Fruit fly (Drosophila melanogaster): Measurements from ENCODE around the gene Fkbp59.

Gene Fkbp59

dm6 chr2L:9894871-9895364, 7.1 kb downstream of the Fkbp59 start, which contains the start of gene Bka (continued):
- TF ChIP-seq jim (GFP tag; optimal IDR thresholded peaks at IDR 0.05) (no peak), OdsH (GFP tag; optimal IDR thresholded peaks at IDR 0.05) (peak; percentile 60), Dif (GFP tag; optimal IDR thresholded peaks at IDR 0.05; ENCODE audit: partially characterized antibody) (no peak), CG9705 (GFP tag; optimal IDR thresholded peaks at IDR 0.05) (peak; percentile 30), Dfd (GFP tag; optimal IDR thresholded peaks at IDR 0.05) (no peak), HLH106 (tag; optimal IDR thresholded peaks at IDR 0.05) (peak; percentile 49), ey (GFP tag; optimal IDR thresholded peaks at IDR 0.05) (no peak), dmrt93B (GFP tag; optimal IDR thresholded peaks at IDR 0.05) (no peak)

DNA sequence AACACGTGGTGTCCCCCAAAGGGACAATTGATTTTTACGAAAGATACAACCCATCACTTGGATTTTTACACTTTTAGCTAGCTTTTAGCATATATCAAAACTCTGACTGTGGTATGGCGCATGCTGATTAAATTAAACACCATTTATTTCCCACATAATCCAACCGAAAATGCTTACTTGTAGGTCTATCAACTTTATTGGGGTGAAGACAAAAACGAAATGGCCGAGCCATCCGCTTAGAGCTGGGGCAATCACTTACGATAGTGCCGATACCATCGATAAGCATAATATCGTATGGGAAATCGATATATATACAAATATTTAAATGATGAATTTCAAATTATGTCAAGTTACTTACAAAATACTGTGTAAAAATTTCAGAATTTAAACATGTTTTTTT, 9.5 kb downstream of the Fkbp59 start, which contains the start of gene RpS2:
RpS2 (minus strand) TSS at position 257 of the 400 bp plus-strand sequence.
- peak; percentile 71 for TF ChIP-seq Hr83 (GFP tag; optimal IDR thresholded peaks at IDR 0.05; ENCODE audit: poor library complexity, severe bottlenecking)
- peak; percentile 53 for TF ChIP-seq Myc (optimal IDR thresholded peaks at IDR 0.05)
- no peak for TF ChIP-seq lola (GFP tag; optimal IDR thresholded peaks at IDR 0.05)
- TF ChIP-seq Dfd (GFP tag; optimal IDR thresholded peaks at IDR 0.05) = no peak
- peak; percentile 51 for TF ChIP-seq br (GFP tag; optimal IDR thresholded peaks at IDR 0.05)
- TF ChIP-seq h (GFP tag; optimal IDR thresholded peaks at IDR 0.05) = peak; percentile 48
- TF ChIP-seq sage (GFP tag; optimal IDR thresholded peaks at IDR 0.05) = no peak
- peak; percentile 25 for TF ChIP-seq CG9705 (GFP tag; optimal IDR thresholded peaks at IDR 0.05)
- TF ChIP-seq pan (optimal IDR thresholded peaks at IDR 0.05) = no peak
- no peak for TF ChIP-seq dl (GFP tag; optimal IDR thresholded peaks at IDR 0.05; ENCODE audit: insufficient read depth in 1 of 2, partially characterized antibody in 2 of 2)
- TF ChIP-seq rgr (GFP tag; optimal IDR thresholded peaks at IDR 0.05) = peak; percentile 69
- TF ChIP-seq Abd-B (GFP tag; optimal IDR thresholded peaks at IDR 0.05) = no peak
- no peak for TF ChIP-seq tai (GFP tag; optimal IDR thresholded peaks at IDR 0.05)
- TF ChIP-seq jim (GFP tag; optimal IDR thresholded peaks at IDR 0.05) = no peak
- no peak for TF ChIP-seq CG32264 (GFP tag; optimal IDR thresholded peaks at IDR 0.05)
- TF ChIP-seq Dif (GFP tag; optimal IDR thresholded peaks at IDR 0.05; ENCODE audit: partially characterized antibody) = no peak
- TF ChIP-seq dsf (GFP tag; optimal IDR thresholded peaks at IDR 0.05; ENCODE audit: borderline replicate concordance) = peak; percentile 47
- TF ChIP-seq Hr78 (GFP tag; optimal IDR thresholded peaks at IDR 0.05) = no peak
- TF ChIP-seq woc (GFP tag; optimal IDR thresholded peaks at IDR 0.05) = no peak
- no peak for TF ChIP-seq HLH106 (tag; optimal IDR thresholded peaks at IDR 0.05)
- no peak for TF ChIP-seq Rel (GFP tag; optimal IDR thresholded peaks at IDR 0.05)
- peak; percentile 2 for TF ChIP-seq Rel (tag; optimal IDR thresholded peaks at IDR 0.05)
- no peak for TF ChIP-seq CrebA (GFP tag; optimal IDR thresholded peaks at IDR 0.05; ENCODE audit: borderline replicate concordance)
- TF ChIP-seq Sp1 (GFP tag; optimal IDR thresholded peaks at IDR 0.05) = peak; percentile 62
- TF ChIP-seq usp (GFP tag; optimal IDR thresholded peaks at IDR 0.05) = no peak
- peak; percentile 79 for TF ChIP-seq Hnf4 (GFP tag; optimal IDR thresholded peaks at IDR 0.05)
- no peak for TF ChIP-seq dmrt93B (GFP tag; optimal IDR thresholded peaks at IDR 0.05)
- peak; percentile 47 for TF ChIP-seq Jra (GFP tag; optimal IDR thresholded peaks at IDR 0.05)
- TF ChIP-seq sv (GFP tag; optimal IDR thresholded peaks at IDR 0.05) = peak; percentile 19
- TF ChIP-seq foxo (GFP tag; optimal IDR thresholded peaks at IDR 0.05) = peak in 1 of 2 experiments; percentile 40
- no peak for TF ChIP-seq GATAd (GFP tag; optimal IDR thresholded peaks at IDR 0.05)
- peak; percentile 32 for TF ChIP-seq fru (GFP tag; optimal IDR thresholded peaks at IDR 0.05)
- TF ChIP-seq Mio (GFP tag; optimal IDR thresholded peaks at IDR 0.05) = peak; percentile 8
- TF ChIP-seq OdsH (GFP tag; optimal IDR thresholded peaks at IDR 0.05) = peak; percentile 41
- TF ChIP-seq Vsx2 (GFP tag; optimal IDR thresholded peaks at IDR 0.05; ENCODE audit: partially characterized antibody) = no peak
- TF ChIP-seq N (GFP tag; optimal IDR thresholded peaks at IDR 0.05) = no peak
- TF ChIP-seq ey (GFP tag; optimal IDR thresholded peaks at IDR 0.05) = peak; percentile 9
- TF ChIP-seq brk (GFP tag; optimal IDR thresholded peaks at IDR 0.05) = peak; percentile 83
- no peak for TF ChIP-seq psq (GFP tag; optimal IDR thresholded peaks at IDR 0.05)

- no peak for TF ChIP-seq dl (GFP tag; optimal IDR thresholded peaks at IDR 0.05; ENCODE audit: insufficient read depth in 1 of 2, partially characterized antibody in 2 of 2)
- no peak for TF ChIP-seq N (GFP tag; optimal IDR thresholded peaks at IDR 0.05)
- no peak for TF ChIP-seq sage (GFP tag; optimal IDR thresholded peaks at IDR 0.05)
- TF ChIP-seq jim (GFP tag; optimal IDR thresholded peaks at IDR 0.05) = no peak
- no peak for TF ChIP-seq Jra (GFP tag; optimal IDR thresholded peaks at IDR 0.05)
- TF ChIP-seq psq (GFP tag; optimal IDR thresholded peaks at IDR 0.05) = no peak
- no peak for TF ChIP-seq dmrt93B (GFP tag; optimal IDR thresholded peaks at IDR 0.05)
- TF ChIP-seq sv (GFP tag; optimal IDR thresholded peaks at IDR 0.05) = no peak
- no peak for TF ChIP-seq woc (GFP tag; optimal IDR thresholded peaks at IDR 0.05)
- TF ChIP-seq brk (GFP tag; optimal IDR thresholded peaks at IDR 0.05) = no peak
- no peak for TF ChIP-seq OdsH (GFP tag; optimal IDR thresholded peaks at IDR 0.05)
Observed at dm6 chr2L:9903028-9903427, 15.2 kb downstream of the Fkbp59 start, which contains the start of gene Muc30E. Gene Muc30E, minus strand, starts transcription at chr2L:9903128.

Measured in whole organism, wandering third instar larva.